Worm (Caenorhabditis elegans): ENCODE data around the gene F08F8.11.

DNA sequence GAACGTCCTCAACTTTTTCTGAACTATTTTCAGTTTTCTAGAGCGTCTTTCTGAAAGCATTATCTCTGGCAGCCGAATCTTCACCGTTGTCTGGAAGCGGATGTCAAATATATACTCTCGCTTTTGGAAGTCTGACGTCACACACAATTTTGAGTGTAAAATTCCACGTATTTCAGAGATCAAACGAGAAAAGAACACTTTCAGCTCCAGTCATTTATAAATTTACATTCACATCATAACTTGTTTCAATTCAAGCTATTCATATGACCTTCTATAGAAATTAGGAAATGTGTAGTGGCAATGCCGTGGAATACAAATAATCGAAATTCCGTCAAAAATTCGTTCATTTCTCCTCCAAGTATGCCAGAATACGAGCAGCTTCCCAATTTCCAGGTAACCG, at the start of gene F08F8.11:
- TF ChIP-seq pha-4 (tag; optimal IDR thresholded peaks at IDR 0.05) (no peak), nhr-237 (tag; optimal IDR thresholded peaks at IDR 0.05) (no peak), unc-62 (GFP tag; optimal IDR thresholded peaks at IDR 0.05) (no peak), lsy-2 (tag; optimal IDR thresholded peaks at IDR 0.05) (no peak), blmp-1 (tag; optimal IDR thresholded peaks at IDR 0.05) (no peak), unc-120 (tag; optimal IDR thresholded peaks at IDR 0.05; ENCODE audit: poor library complexity, severe bottlenecking) (no peak), elt-1 (tag; optimal IDR thresholded peaks at IDR 0.05; ENCODE audit: borderline replicate concordance, insufficient read depth) (no peak), snpc-4 (tag; optimal IDR thresholded peaks at IDR 0.05) (no peak), ztf-11 (tag; optimal IDR thresholded peaks at IDR 0.05) (no peak), lin-13 (tag; optimal IDR thresholded peaks at IDR 0.05) (no peak), sem-2 (GFP tag; optimal IDR thresholded peaks at IDR 0.05) (no peak), mep-1 (tag; optimal IDR thresholded peaks at IDR 0.05) (no peak)
